Fruit fly (Drosophila melanogaster): ENCODE data around the gene P5cr.

DNA sequence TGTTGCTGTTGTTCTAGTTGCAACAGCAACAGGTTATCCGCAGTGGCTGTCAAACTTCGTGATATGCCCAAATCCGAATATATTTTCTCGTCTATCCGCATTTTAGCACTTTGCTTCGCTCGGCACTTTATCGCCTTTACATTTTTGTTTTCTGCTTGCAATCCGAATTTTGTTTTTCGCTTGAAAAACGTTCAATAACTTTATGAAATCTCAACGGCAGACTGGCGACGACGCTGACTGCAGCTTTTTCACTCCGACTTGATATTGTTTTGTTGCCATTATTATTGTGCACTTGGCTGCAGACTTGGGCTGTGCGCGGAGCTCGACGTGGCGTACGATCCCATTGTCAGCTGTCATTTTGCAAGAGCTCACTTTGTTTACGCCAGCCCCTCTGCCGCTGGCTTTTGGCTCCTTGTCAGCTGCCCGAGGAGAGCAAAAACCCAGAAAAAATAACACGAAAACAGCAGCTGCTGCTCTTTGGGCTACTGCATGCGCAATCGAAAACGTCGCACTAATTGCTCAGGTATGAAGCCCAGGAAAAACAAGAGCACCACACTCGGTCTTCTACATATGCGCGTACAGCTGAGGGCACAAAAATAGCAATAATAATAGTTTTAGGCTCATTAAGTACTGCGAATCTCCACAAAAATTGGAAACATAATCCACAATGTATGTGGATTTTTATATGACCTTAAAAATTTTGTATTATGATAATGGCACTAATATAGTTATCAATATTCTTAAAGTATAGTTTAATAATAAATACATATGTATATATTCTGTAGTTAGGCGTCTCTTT lies 42.4 kb upstream of the P5cr start:
- TF ChIP-seq dmrt93B (GFP tag; optimal IDR thresholded peaks at IDR 0.05) (no peak), lola (GFP tag; optimal IDR thresholded peaks at IDR 0.05) (no peak), h (GFP tag; optimal IDR thresholded peaks at IDR 0.05) (no peak), br (GFP tag; optimal IDR thresholded peaks at IDR 0.05) (no peak), brk (GFP tag; optimal IDR thresholded peaks at IDR 0.05) (no peak), jim (GFP tag; optimal IDR thresholded peaks at IDR 0.05) (no peak), usp (GFP tag; optimal IDR thresholded peaks at IDR 0.05) (no peak), psq (GFP tag; optimal IDR thresholded peaks at IDR 0.05) (no peak), Hr78 (GFP tag; optimal IDR thresholded peaks at IDR 0.05) (no peak), dsf (GFP tag; optimal IDR thresholded peaks at IDR 0.05; ENCODE audit: borderline replicate concordance) (no peak)

Data from whole organism, wandering third instar larva.